Worm (Caenorhabditis elegans) whole organism, early embryonic: Measurements from ENCODE around the gene pmk-1.

Experiments
- B0310.2 ChIP-seq: sonication (generic microtip); optimal IDR thresholded peaks from 2 replicates; lab custom pipeline; 2016; ENCODE audit warnings: mild to moderate bottlenecking, missing genetic modification characterization, missing compliant biosample characterization
- F13C5.2 ChIP-seq: sonication (generic microtip); optimal IDR thresholded peaks from 2 replicates; lab custom pipeline; 2017; ENCODE audit warnings: mild to moderate bottlenecking, missing genetic modification characterization, inconsistent platforms, missing compliant biosample characterization
- aly-1 ChIP-seq: sonication (generic microtip); optimal IDR thresholded peaks from 2 replicates; lab custom pipeline; 2016; ENCODE audit warnings: missing genetic modification characterization, missing compliant biosample characterization
- ama-1 ChIP-seq: fragments of 150-350 bp; optimal IDR thresholded peaks from 2 replicates; lab custom pipeline; 2014
- ceh-13 ChIP-seq: fragments of 200-800 bp; sonication (Bioruptor generic); optimal IDR thresholded peaks from 2 replicates; lab custom pipeline; 2018; ENCODE audit warnings: mild to moderate bottlenecking, missing genetic modification characterization, missing compliant biosample characterization
- ceh-36 ChIP-seq: sonication (generic microtip); optimal IDR thresholded peaks from 2 replicates; lab custom pipeline; 2016; ENCODE audit warnings: missing genetic modification characterization, inconsistent platforms, missing compliant biosample characterization
- ets-7 ChIP-seq: sonication (generic microtip); optimal IDR thresholded peaks from 2 replicates; lab custom pipeline; 2016; ENCODE audit warnings: missing genotype, missing genetic modification characterization, missing compliant biosample characterization
- flt-1 ChIP-seq: fragments of 200-800 bp; sonication (Bioruptor generic); IDR thresholded peaks from 2 replicates; pipeline ENCODE4 v1.3.6; 2022; ENCODE audit warnings: missing genetic modification characterization, missing compliant biosample characterization
- hmbx-1 ChIP-seq: sonication (generic microtip); optimal IDR thresholded peaks from 2 replicates; lab custom pipeline; 2016; ENCODE audit warnings: mild to moderate bottlenecking, missing genetic modification characterization, missing compliant biosample characterization
- hmg-4 ChIP-seq: fragments of 200-800 bp; sonication (Bioruptor generic); optimal IDR thresholded peaks from 2 replicates; lab custom pipeline; 2018; ENCODE audit warnings: mild to moderate bottlenecking, missing genetic modification characterization, missing compliant biosample characterization
- hnd-1 ChIP-seq: sonication (generic microtip); optimal IDR thresholded peaks from 2 replicates; lab custom pipeline; 2016; ENCODE audit warnings: missing genetic modification characterization, missing compliant biosample characterization
- pes-1 ChIP-seq: fragments of 200-800 bp; sonication (Bioruptor generic); IDR thresholded peaks from 2 replicates; pipeline ENCODE4 v1.3.6; 2022; ENCODE audit warnings: missing genetic modification reagents, missing genetic modification characterization, missing compliant biosample characterization
- scrt-1 ChIP-seq: fragments of 200-800 bp; sonication (Bioruptor generic); IDR thresholded peaks from 2 replicates; pipeline ENCODE4 v1.3.6; 2022; ENCODE audit warnings: missing genetic modification characterization, missing compliant biosample characterization
- sea-1 ChIP-seq: fragments of 200-800 bp; sonication (Bioruptor generic); conservative IDR thresholded peaks from 2 replicates; pipeline ENCODE4 v1.3.6; 2022; ENCODE audit warnings: missing genetic modification characterization, missing compliant biosample characterization
- tbx-11 ChIP-seq: fragments of 200-800 bp; sonication (Bioruptor generic); IDR thresholded peaks from 2 replicates; pipeline ENCODE4 v1.3.6; 2022; ENCODE audit warnings: missing genetic modification characterization, missing compliant biosample characterization
- tbx-37 ChIP-seq: fragments of 200-800 bp; sonication (Bioruptor generic); conservative IDR thresholded peaks from 2 replicates; pipeline ENCODE4 v1.3.6; 2022; ENCODE audit warnings: missing genetic modification reagents, missing genetic modification characterization, missing compliant biosample characterization
- tra-4 ChIP-seq: sonication (generic microtip); optimal IDR thresholded peaks from 2 replicates; lab custom pipeline; 2017; ENCODE audit warnings: missing genetic modification characterization, missing compliant biosample characterization

pmk-1 gene

ce11 chrIV:8188421-8189112, 40.0 kb downstream of the pmk-1 start:
- TF ChIP-seq pes-1 (0 out of 2 replicates have a peak, but pooled peaks have one; percentile 30), flt-1 (GFP tag; lab: Robert Waterston, UW) (no peak), B0310.2 (tag; lab: Kevin White, UChicago) (no peak)

DNA sequence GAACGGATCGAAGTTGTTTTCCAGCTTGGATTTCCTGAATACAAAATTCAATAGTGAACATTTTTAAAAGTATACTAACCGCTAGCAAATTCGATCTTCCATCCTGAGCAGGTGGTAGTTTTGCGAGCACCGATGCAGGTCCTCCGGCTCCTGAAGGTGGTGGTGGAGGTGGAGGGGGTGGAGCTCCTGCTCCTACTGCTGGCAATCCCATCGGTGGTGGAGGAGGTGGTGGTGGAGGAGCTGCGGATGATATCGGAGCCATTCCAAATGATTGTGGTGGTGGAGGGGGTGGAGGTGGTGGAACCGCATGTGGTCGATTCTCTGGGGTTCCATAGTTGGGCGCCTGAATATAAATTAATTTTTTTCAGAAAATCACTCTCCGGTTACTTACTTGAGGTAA, 41.1 kb downstream of the pmk-1 start:
- TF ChIP-seq ceh-36 (tag; lab: Kevin White, UChicago) (no peak), sea-1 (GFP tag; lab: Robert Waterston, UW) (0 out of 2 replicates have a peak, but pooled peaks have one; percentile 32), tbx-11 (no peak), tra-4 (tag; lab: Kevin White, UChicago) (no peak), B0310.2 (tag; lab: Kevin White, UChicago) (no peak), pes-1 (no peak)

ce11 chrIV:8192878-8193277, 44.3 kb downstream of the pmk-1 start:
- TF ChIP-seq sea-1 (GFP tag; lab: Robert Waterston, UW) (no peak), tbx-37 (GFP tag; lab: Robert Waterston, UW) (no peak), hmg-4 (GFP tag; lab: Kevin White, UChicago) (no peak), ets-7 (tag; lab: Kevin White, UChicago) (no peak), F13C5.2 (tag; lab: Kevin White, UChicago) (no peak), pes-1 (no peak), hmbx-1 (tag; lab: Kevin White, UChicago) (no peak), hnd-1 (no peak), aly-1 (tag; lab: Kevin White, UChicago) (no peak), tra-4 (tag; lab: Kevin White, UChicago) (no peak), scrt-1 (GFP tag; lab: Robert Waterston, UW) (no peak), tbx-11 (no peak), ceh-13 (no peak), ama-1 (lab: Kevin White, UChicago) (no peak), ceh-36 (tag; lab: Kevin White, UChicago) (no peak), B0310.2 (tag; lab: Kevin White, UChicago) (no peak), flt-1 (GFP tag; lab: Robert Waterston, UW) (no peak)

DNA sequence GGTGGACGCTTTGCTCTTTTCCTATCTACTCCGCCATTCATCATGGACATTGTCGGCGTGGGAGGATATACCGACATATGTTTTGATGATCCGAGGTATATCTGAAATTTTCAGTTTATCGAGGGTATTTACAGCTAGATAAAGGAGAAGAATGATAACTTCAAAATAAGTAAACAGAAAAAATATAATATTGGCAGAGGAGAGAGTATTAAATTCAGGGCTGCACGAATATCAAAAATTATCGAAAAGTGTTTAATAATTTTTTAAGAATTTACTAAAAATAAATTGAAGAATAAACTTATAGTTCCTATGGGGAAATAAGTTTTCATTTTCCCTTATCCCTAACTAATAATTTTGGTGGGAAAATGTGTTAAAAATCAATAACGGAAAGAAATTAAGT, 50.3 kb downstream of the pmk-1 start, which contains the start of gene wsp-1:
Gene wsp-1 (minus strand): TSS at position 101 of the 400 bp plus-strand sequence.
- TF ChIP-seq hmbx-1 (tag; lab: Kevin White, UChicago) (no peak), ets-7 (tag; lab: Kevin White, UChicago) (no peak), tbx-11 (no peak), flt-1 (GFP tag; lab: Robert Waterston, UW) (no peak), hnd-1 (no peak), tbx-37 (GFP tag; lab: Robert Waterston, UW) (no peak), F13C5.2 (tag; lab: Kevin White, UChicago) (no peak)

- TF ChIP-seq hmbx-1 (tag; lab: Kevin White, UChicago), result no peak
- no peak for TF ChIP-seq F13C5.2 (tag; lab: Kevin White, UChicago)
- TF ChIP-seq ama-1 (lab: Kevin White, UChicago), result no peak
- no peak for TF ChIP-seq ceh-36 (tag; lab: Kevin White, UChicago)
- no peak for TF ChIP-seq B0310.2 (tag; lab: Kevin White, UChicago)
- no peak for TF ChIP-seq pes-1
Observed at ce11 chrIV:8199274-8199673, 50.7 kb downstream of the pmk-1 start.

ce11 chrIV:8199824-8200223, 51.2 kb downstream of the pmk-1 start:
- TF ChIP-seq sea-1 (GFP tag; lab: Robert Waterston, UW) (no peak), ceh-36 (tag; lab: Kevin White, UChicago) (no peak)
